Fruit fly (Drosophila melanogaster): Measurements from ENCODE around the gene Dph2.

Gene Dph2

DNA sequence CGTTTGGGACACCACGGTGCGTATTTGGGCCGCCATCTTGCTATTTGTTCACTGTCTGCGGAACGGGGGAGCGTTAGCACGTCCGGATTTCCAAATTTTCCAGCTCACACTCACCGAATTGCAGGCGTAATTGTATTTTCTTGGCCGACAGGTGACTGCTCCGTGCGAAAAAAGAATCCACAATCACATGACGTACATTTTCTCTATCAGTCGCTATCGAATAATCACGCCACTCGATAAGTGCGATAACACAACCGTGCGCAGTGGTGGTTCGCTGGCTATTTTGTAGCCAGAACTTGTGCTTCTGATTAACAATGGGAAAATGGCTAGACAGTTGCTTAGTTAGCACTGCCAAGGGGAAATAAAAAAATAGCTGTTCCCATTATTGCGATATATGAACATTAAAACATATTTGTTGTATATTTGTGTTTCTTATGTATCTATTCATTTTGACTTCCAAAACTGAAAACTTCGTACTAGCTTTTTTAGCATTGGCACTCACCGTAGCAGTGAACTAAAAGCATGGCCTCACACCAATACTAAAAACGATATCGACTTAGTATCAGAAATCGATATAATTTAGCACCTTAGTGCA is 10.2 kb upstream of the Dph2 start, which contains the start of gene VhaPPA1-1 (continued):
- TF ChIP-seq CG8359 (GFP tag; optimal IDR thresholded peaks at IDR 0.05; ENCODE audit: borderline replicate concordance) (no peak), vnd (GFP tag; IDR thresholded peaks at IDR 0.05; ENCODE audit: partially characterized antibody) (no peak; the same call in 2 of the 3 replicates), Sox102F (GFP tag; optimal IDR thresholded peaks at IDR 0.05) (no peak), hb (GFP tag; IDR thresholded peaks at IDR 0.05; ENCODE audit: partially characterized antibody) (no peak), CTCF (GFP tag; optimal IDR thresholded peaks at IDR 0.05) (peak; percentile 37), CG4730 (GFP tag; IDR thresholded peaks at IDR 0.05) (no peak), mam (GFP tag; optimal IDR thresholded peaks at IDR 0.05) (peak; percentile 18), cad (GFP tag; optimal IDR thresholded peaks at IDR 0.05) (no peak), Xbp1 (GFP tag; optimal IDR thresholded peaks at IDR 0.05) (peak; percentile 37), en (GFP tag; optimal IDR thresholded peaks at IDR 0.05) (no peak), CG10565 (GFP tag; optimal IDR thresholded peaks at IDR 0.05) (no peak), dysf (GFP tag; IDR thresholded peaks at IDR 0.05) (no peak), CG18619 (GFP tag; optimal IDR thresholded peaks at IDR 0.05) (no peak), CG10321 (GFP tag; IDR thresholded peaks at IDR 0.05) (no peak), Fer3 (tag; optimal IDR thresholded peaks at IDR 0.05) (no peak), CG11398 (GFP tag; optimal IDR thresholded peaks at IDR 0.05) (no peak), NC2α (GFP tag; optimal IDR thresholded peaks at IDR 0.05) (no peak), gem (tag; optimal IDR thresholded peaks at IDR 0.05) (peak; percentile 36), jigr1 (GFP tag; IDR thresholded peaks at IDR 0.05) (no peak), CG16863 (GFP tag; optimal IDR thresholded peaks at IDR 0.05) (no peak), Nf-YB (GFP tag; optimal IDR thresholded peaks at IDR 0.05) (no peak), so (GFP tag; IDR thresholded peaks at IDR 0.05) (no peak), Rfx (GFP tag; IDR thresholded peaks at IDR 0.05) (0 out of 2 replicates have a peak, but pooled peaks have one; percentile 4), kah (GFP tag; optimal IDR thresholded peaks at IDR 0.05) (no peak), dimm (GFP tag; IDR thresholded peaks at IDR 0.05) (no peak), CG7357 (GFP tag; IDR thresholded peaks at IDR 0.05) (no peak), otp (GFP tag; IDR thresholded peaks at IDR 0.05) (no peak), Vsx1 (GFP tag; optimal IDR thresholded peaks at IDR 0.05) (no peak), NC2β (GFP tag; optimal IDR thresholded peaks at IDR 0.05) (no peak), CG9797 (GFP tag; optimal IDR thresholded peaks at IDR 0.05) (peak; percentile 55), CG8089 (GFP tag; optimal IDR thresholded peaks at IDR 0.05) (no peak), CG1529 (GFP tag; optimal IDR thresholded peaks at IDR 0.05) (no peak), CG11093 (GFP tag; IDR thresholded peaks at IDR 0.05) (no peak), CG11560 (tag; IDR thresholded peaks at IDR 0.05) (peak; percentile 99), CG15696 (tag; optimal IDR thresholded peaks at IDR 0.05) (no peak), CG10654 (GFP tag; optimal IDR thresholded peaks at IDR 0.05) (no peak), odd (GFP tag; optimal IDR thresholded peaks at IDR 0.05) (no peak), CG17912 (GFP tag; optimal IDR thresholded peaks at IDR 0.05) (no peak), CG30403 (GFP tag; optimal IDR thresholded peaks at IDR 0.05) (peak; percentile 28), ato (GFP tag; IDR thresholded peaks at IDR 0.05; ENCODE audit: partially characterized antibody) (no peak), CG2199 (GFP tag; IDR thresholded peaks at IDR 0.05) (no peak), CG12769 (tag; optimal IDR thresholded peaks at IDR 0.05) (no peak), Max (GFP tag; optimal IDR thresholded peaks at IDR 0.05) (peak; percentile 3), CG18011 (GFP tag; optimal IDR thresholded peaks at IDR 0.05) (peak; percentile 17), CG8944 (GFP tag; optimal IDR thresholded peaks at IDR 0.05) (no peak), CG12155 (GFP tag; optimal IDR thresholded peaks at IDR 0.05) (no peak), vfl (GFP tag; optimal IDR thresholded peaks at IDR 0.05) (no peak), D19A (tag; optimal IDR thresholded peaks at IDR 0.05) (no peak), Asciz (GFP tag; optimal IDR thresholded peaks at IDR 0.05) (no peak), lmd (GFP tag; IDR thresholded peaks at IDR 0.05) (no peak), Lim3 (GFP tag; IDR thresholded peaks at IDR 0.05) (no peak), dati (GFP tag; IDR thresholded peaks at IDR 0.05) (no peak)

Measured in whole organism, embryonic.